Worm (Caenorhabditis elegans) whole organism, L4 larva: Measurements from ENCODE around the gene gpb-1.

ENCODE experiments used
- D1046.2 ChIP-seq: fragments of 200-800 bp; sonication (Bioruptor generic); IDR thresholded peaks from 2 replicates; pipeline ENCODE4 v1.3.6; 2022; ENCODE audit warnings: missing genetic modification characterization, missing compliant biosample characterization
- F44E2.7 ChIP-seq: fragments of 200-800 bp; sonication (Bioruptor generic); IDR thresholded peaks from 2 replicates; pipeline ENCODE4 v2.1.2; 2022; ENCODE audit warnings: missing genetic modification characterization, missing compliant biosample characterization
- R02D3.7 ChIP-seq: fragments of 150-350 bp; sonication (generic microtip); optimal IDR thresholded peaks from 3 replicates; lab custom pipeline; 2014; ENCODE audit warnings: missing biosample characterization, missing genetic modification characterization
- T20F7.1 ChIP-seq: fragments of 200-800 bp; sonication (Bioruptor generic); optimal IDR thresholded peaks from 2 replicates; lab custom pipeline; 2018; ENCODE audit warnings: mild to moderate bottlenecking, missing genetic modification characterization, missing compliant biosample characterization
- T26A8.4 ChIP-seq: fragments of 200-800 bp; sonication (Bioruptor generic); IDR thresholded peaks from 2 replicates; pipeline ENCODE4 v1.3.6; 2022; ENCODE audit warnings: missing genetic modification characterization, missing compliant biosample characterization
- Y75B8A.6 ChIP-seq: fragments of 200-800 bp; sonication (Bioruptor generic); IDR thresholded peaks from 2 replicates; pipeline ENCODE4 v1.3.6; 2022; ENCODE audit warnings: missing genetic modification reagents, missing genetic modification characterization, missing compliant biosample characterization
- ZK337.2 ChIP-seq: fragments of 200-800 bp; sonication (Bioruptor generic); IDR thresholded peaks from 2 replicates; pipeline ENCODE4 v1.3.6; 2022; ENCODE audit warnings: missing genetic modification reagents, missing genetic modification characterization, missing compliant biosample characterization
- ZK546.5 ChIP-seq, 2 experiments: sonication (generic microtip); optimal IDR thresholded peaks; 2 replicates each; lab custom pipeline; 2017; ENCODE audit warnings: missing biosample characterization in 2 of 2, missing genetic modification characterization in 2 of 2
- aha-1 ChIP-seq: fragments of 150-350 bp; peaks from one replicate; lab custom pipeline; 2014; ENCODE audit warnings: missing biosample characterization, missing genetic modification characterization
- ama-1 ChIP-seq: fragments of 150-350 bp; optimal IDR thresholded peaks from 2 replicates; lab custom pipeline; 2014; ENCODE audit warnings: inconsistent platforms, mixed read lengths
- ceh-28 ChIP-seq: fragments of 150-350 bp; optimal IDR thresholded peaks from 2 replicates; lab custom pipeline; 2014; ENCODE audit warnings: missing biosample characterization, missing genetic modification reagents, missing genetic modification characterization
- ctbp-1 ChIP-seq: fragments of 200-800 bp; sonication (Bioruptor generic); IDR thresholded peaks from 2 replicates; pipeline ENCODE4 v1.3.6; 2022; ENCODE audit warnings: missing genetic modification reagents, missing genetic modification characterization, missing compliant biosample characterization
- daf-16 ChIP-seq, 3 experiments: sonication (generic microtip); optimal IDR thresholded peaks; 2 replicates each; lab custom pipeline; 2016 to 2017; ENCODE audit warnings: missing genetic modification characterization in 3 of 3, missing genetic modification reagents in 3 of 3, mild to moderate bottlenecking in 2 of 3, missing compliant biosample characterization in 2 of 3, missing biosample characterization in 1 of 3, moderate library complexity in 1 of 3
- dmd-9 ChIP-seq: fragments of 200-800 bp; sonication (Bioruptor generic); IDR thresholded peaks from 2 replicates; pipeline ENCODE4 v1.3.6; 2022; ENCODE audit warnings: missing genetic modification reagents, missing genetic modification characterization, missing compliant biosample characterization
- egl-43 ChIP-seq: fragments of 200-800 bp; sonication (Bioruptor generic); IDR thresholded peaks from 2 replicates; pipeline ENCODE4 v1.3.6; 2022; ENCODE audit warnings: missing genetic modification reagents, missing genetic modification characterization, missing compliant biosample characterization
- gei-8 ChIP-seq: fragments of 200-800 bp; sonication (Bioruptor generic); optimal IDR thresholded peaks from 2 replicates; lab custom pipeline; 2018; ENCODE audit warnings: mild to moderate bottlenecking, missing genetic modification characterization, missing compliant biosample characterization
- hlh-11 ChIP-seq: fragments of 200-800 bp; sonication (Bioruptor generic); optimal IDR thresholded peaks from 2 replicates; lab custom pipeline; 2018; ENCODE audit warnings: mild to moderate bottlenecking, missing genetic modification characterization, missing compliant biosample characterization
- hmg-1.1 ChIP-seq: fragments of 200-800 bp; sonication (Bioruptor generic); IDR thresholded peaks from 2 replicates; pipeline ENCODE4 v1.3.6; 2022; ENCODE audit warnings: missing genetic modification reagents, missing genetic modification characterization, missing compliant biosample characterization
- lim-7 ChIP-seq: fragments of 200-800 bp; sonication (Bioruptor generic); IDR thresholded peaks from 2 replicates; pipeline ENCODE4 v1.3.6; 2022; ENCODE audit warnings: missing genetic modification characterization, missing compliant biosample characterization
- lin-13 ChIP-seq: fragments of 150-350 bp; optimal IDR thresholded peaks from 2 replicates; lab custom pipeline; 2014; ENCODE audit warnings: missing biosample characterization, missing genetic modification reagents, missing genetic modification characterization
- lin-38 ChIP-seq: fragments of 200-800 bp; sonication (Bioruptor generic); IDR thresholded peaks from 2 replicates; pipeline ENCODE4 v1.3.6; 2022; ENCODE audit warnings: missing genetic modification reagents, missing genetic modification characterization, missing compliant biosample characterization
- lir-3 ChIP-seq: sonication (generic microtip); optimal IDR thresholded peaks from 2 replicates; lab custom pipeline; 2016; ENCODE audit warnings: mild to moderate bottlenecking, missing genetic modification characterization, missing compliant biosample characterization
- mdl-1 ChIP-seq, 2 experiments: fragments of 150-350 bp in 1 of 2; sonication (generic microtip) in 1 of 2; optimal IDR thresholded peaks; 2 replicates each; lab custom pipeline; 2014 to 2017; ENCODE audit warnings: missing biosample characterization in 2 of 2, missing genetic modification characterization in 2 of 2
- mdt-29 ChIP-seq: fragments of 200-800 bp; sonication (Bioruptor generic); IDR thresholded peaks from 2 replicates; pipeline ENCODE4 v1.3.6; 2022; ENCODE audit warnings: missing genetic modification reagents, missing genetic modification characterization, missing compliant biosample characterization
- nhr-102 ChIP-seq: sonication (generic microtip); optimal IDR thresholded peaks from 2 replicates; lab custom pipeline; 2016; ENCODE audit warnings: mild to moderate bottlenecking, missing genetic modification characterization, moderate library complexity, missing compliant biosample characterization
- nhr-111 ChIP-seq: fragments of 200-800 bp; sonication (Bioruptor generic); optimal IDR thresholded peaks from 2 replicates; lab custom pipeline; 2018; ENCODE audit warnings: mild to moderate bottlenecking, missing genetic modification characterization, missing compliant biosample characterization
- nhr-237 ChIP-seq: sonication (generic microtip); optimal IDR thresholded peaks from 2 replicates; lab custom pipeline; 2017; ENCODE audit warnings: missing biosample characterization, missing genetic modification characterization
- nhr-28 ChIP-seq: fragments of 150-350 bp; optimal IDR thresholded peaks from 2 replicates; lab custom pipeline; 2014; ENCODE audit warnings: missing biosample characterization, missing genetic modification characterization
- nhr-42 ChIP-seq: fragments of 200-800 bp; sonication (Bioruptor generic); IDR thresholded peaks from 2 replicates; pipeline ENCODE4 v1.3.6; 2022; ENCODE audit warnings: missing genetic modification characterization, missing compliant biosample characterization
- nhr-76 ChIP-seq: fragments of 150-350 bp; optimal IDR thresholded peaks from 2 replicates; lab custom pipeline; 2014; ENCODE audit warnings: missing biosample characterization, missing genetic modification characterization
- nhr-77 ChIP-seq: fragments of 150-350 bp; optimal IDR thresholded peaks from 2 replicates; lab custom pipeline; 2014; ENCODE audit warnings: missing biosample characterization, missing genetic modification characterization
- php-3 ChIP-seq: fragments of 200-800 bp; sonication (Bioruptor generic); IDR thresholded peaks from 2 replicates; pipeline ENCODE4 v1.3.6; 2022; ENCODE audit warnings: missing genetic modification reagents, missing genetic modification characterization, missing compliant biosample characterization
- sdz-12 ChIP-seq: fragments of 200-800 bp; sonication (Bioruptor generic); optimal IDR thresholded peaks from 2 replicates; lab custom pipeline; 2018; ENCODE audit warnings: mild to moderate bottlenecking, missing genetic modification characterization, missing compliant biosample characterization
- snpc-4 ChIP-seq: fragments of 150-350 bp; optimal IDR thresholded peaks from 2 replicates; lab custom pipeline; 2014; ENCODE audit warnings: missing biosample characterization, missing genetic modification characterization
- spr-1 ChIP-seq: sonication (generic microtip); optimal IDR thresholded peaks from 2 replicates; lab custom pipeline; 2016; ENCODE audit warnings: mild to moderate bottlenecking, missing genetic modification characterization, missing compliant biosample characterization
- unc-39 ChIP-seq: sonication (generic microtip); optimal IDR thresholded peaks from 2 replicates; lab custom pipeline; 2017; ENCODE audit warnings: missing biosample characterization, missing genetic modification characterization
- vab-7 ChIP-seq: fragments of 200-800 bp; sonication (Bioruptor generic); IDR thresholded peaks from 2 replicates; pipeline ENCODE4 v1.3.6; 2022; ENCODE audit warnings: missing genetic modification reagents, missing genetic modification characterization, missing compliant biosample characterization
- zag-1 ChIP-seq: fragments of 150-350 bp; optimal IDR thresholded peaks from 2 replicates; lab custom pipeline; 2014; ENCODE audit warnings: missing biosample characterization, missing genetic modification characterization
- zfp-2 ChIP-seq: sonication (generic microtip); optimal IDR thresholded peaks from 2 replicates; lab custom pipeline; 2016; ENCODE audit warnings: mild to moderate bottlenecking, missing genetic modification characterization, missing compliant biosample characterization
- zfp-3 ChIP-seq: fragments of 200-800 bp; sonication (Bioruptor generic); conservative IDR thresholded peaks from 2 replicates; pipeline ENCODE4 v1.3.6; 2022; ENCODE audit warnings: missing genetic modification reagents, missing genetic modification characterization, missing compliant biosample characterization
- zip-11 ChIP-seq: fragments of 200-800 bp; sonication (Bioruptor generic); IDR thresholded peaks from 2 replicates; pipeline ENCODE4 v1.3.6; 2022; ENCODE audit warnings: missing genetic modification characterization, missing compliant biosample characterization
- ztf-11 ChIP-seq: fragments of 150-350 bp; optimal IDR thresholded peaks from 2 replicates; lab custom pipeline; 2014; ENCODE audit warnings: missing biosample characterization, missing genetic modification characterization

Gene gpb-1

DNA sequence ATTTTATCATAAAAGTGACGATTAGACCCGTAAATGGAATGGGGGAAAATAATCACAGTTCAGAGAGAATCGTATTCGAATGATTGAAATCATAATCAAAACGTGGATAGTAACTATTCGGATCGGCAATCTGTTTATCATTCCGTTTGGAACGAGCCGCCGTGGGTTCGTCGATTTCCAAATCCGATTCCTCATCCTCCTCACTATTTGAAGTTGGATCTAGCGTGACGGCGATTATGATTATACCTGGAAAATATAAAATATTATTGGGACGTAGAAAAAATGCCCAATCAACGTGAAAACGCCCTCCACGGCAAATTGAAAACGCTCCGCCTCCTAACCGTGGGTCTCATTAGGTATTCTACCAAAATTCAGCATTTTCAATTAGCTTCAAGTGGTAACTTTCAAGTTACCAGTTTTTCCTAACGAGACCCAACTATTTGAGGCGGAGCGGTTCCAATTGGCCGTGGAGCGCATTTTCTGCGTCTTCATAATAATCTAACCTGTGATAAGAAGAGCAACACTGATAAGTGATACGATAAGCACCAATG lies 17.2 kb downstream of the gpb-1 start (continued):
- TF ChIP-seq zag-1 (tag; lab: Kevin White, UChicago) = no peak
- TF ChIP-seq T20F7.1 (GFP tag; lab: Kevin White, UChicago) = peak; percentile 2
- TF ChIP-seq zfp-2 = no peak
- TF ChIP-seq egl-43 = no peak
- no peak for TF ChIP-seq T26A8.4 (GFP tag; lab: Robert Waterston, UW)
- TF ChIP-seq ZK546.5 (tag; optimal IDR thresholded peaks at IDR 0.05; lab: Kevin White, UChicago) = no peak
- TF ChIP-seq mdt-29 (GFP tag; lab: Robert Waterston, UW) = no peak
- TF ChIP-seq daf-16 (GFP tag; optimal IDR thresholded peaks at IDR 0.05; lab: Kevin White, UChicago) = no peak
- peak; percentile 35 for TF ChIP-seq daf-16 (tag; optimal IDR thresholded peaks at IDR 0.05; lab: Kevin White, UChicago)
- TF ChIP-seq Y75B8A.6 (GFP tag; lab: Robert Waterston, UW) = no peak
- TF ChIP-seq lin-13 (GFP tag; lab: Kevin White, UChicago) = no peak
- TF ChIP-seq php-3 (GFP tag; lab: Robert Waterston, UW) = no peak
- TF ChIP-seq snpc-4 (tag; lab: Kevin White, UChicago) = no peak
- TF ChIP-seq R02D3.7 (tag; lab: Kevin White, UChicago) = no peak
- no peak for TF ChIP-seq F44E2.7 (GFP tag; lab: Robert Waterston, UW)
- TF ChIP-seq hmg-1.1 (GFP tag; lab: Robert Waterston, UW) = no peak
- peak; percentile 82 for TF ChIP-seq spr-1 (tag; lab: Kevin White, UChicago)
- TF ChIP-seq aha-1 (tag; lab: Kevin White, UChicago) = peak; percentile 81
- peak; percentile 32 for TF ChIP-seq hlh-11 (tag; lab: Kevin White, UChicago)
- no peak for TF ChIP-seq gei-8 (GFP tag; lab: Kevin White, UChicago)
- TF ChIP-seq ZK337.2 (GFP tag; lab: Robert Waterston, UW) = no peak
- TF ChIP-seq nhr-76 (tag; lab: Kevin White, UChicago) = no peak
- no peak for TF ChIP-seq nhr-237 (tag; lab: Kevin White, UChicago)
- TF ChIP-seq zfp-3 = peak; percentile 78; the same call in 1 of the 2 replicates
- TF ChIP-seq D1046.2 (GFP tag; lab: Robert Waterston, UW) = 0 out of 2 replicates have a peak, but pooled peaks have one; percentile 17
- TF ChIP-seq nhr-111 (GFP tag; lab: Kevin White, UChicago) = no peak
- no peak for TF ChIP-seq ceh-28 (tag; lab: Kevin White, UChicago)
- no peak for TF ChIP-seq vab-7
- no peak for TF ChIP-seq nhr-28 (tag; lab: Kevin White, UChicago)
- TF ChIP-seq zip-11 (GFP tag; lab: Robert Waterston, UW) = no peak
- peak; percentile 67 for TF ChIP-seq nhr-102 (tag; lab: Kevin White, UChicago)
- peak; percentile 51 for TF ChIP-seq ama-1 (lab: Kevin White, UChicago)
- no peak for TF ChIP-seq mdl-1 (tag; optimal IDR thresholded peaks at IDR 0.05; lab: Kevin White, UChicago)
- no peak for TF ChIP-seq ztf-11 (tag; lab: Kevin White, UChicago)
- TF ChIP-seq lin-38 (GFP tag; lab: Robert Waterston, UW) = peak; percentile 65
- no peak for TF ChIP-seq ctbp-1
- TF ChIP-seq nhr-77 (tag; lab: Kevin White, UChicago) = no peak
- TF ChIP-seq lir-3 (tag; lab: Kevin White, UChicago) = no peak
- TF ChIP-seq dmd-9 (GFP tag; lab: Robert Waterston, UW) = no peak; the same call in 1 of the 2 replicates
- TF ChIP-seq unc-39 (tag; lab: Kevin White, UChicago) = no peak
- no peak for TF ChIP-seq sdz-12 (GFP tag; lab: Kevin White, UChicago)
- TF ChIP-seq nhr-42 (GFP tag; lab: Robert Waterston, UW) = 0 out of 2 replicates have a peak, but pooled peaks have one; percentile 51
- TF ChIP-seq lim-7 (GFP tag; lab: Robert Waterston, UW) = no peak
- TF ChIP-seq, all 104 proteins: peak for 20
